Worm (Caenorhabditis elegans) whole organism, L3 larva: ENCODE data around the gene C50B6.9.

Experiments used
- R02D3.7 ChIP-seq: fragments of 150-350 bp; optimal IDR thresholded peaks from 2 replicates; lab custom pipeline; 2014; ENCODE audit warnings: missing biosample characterization, missing genetic modification characterization
- ZK546.5 ChIP-seq: sonication (generic microtip); optimal IDR thresholded peaks from 2 replicates; lab custom pipeline; 2017; ENCODE audit warnings: missing biosample characterization, missing genetic modification characterization
- aly-2 ChIP-seq: fragments of 150-350 bp; optimal IDR thresholded peaks from 2 replicates; lab custom pipeline; 2014; ENCODE audit warnings: missing biosample characterization, missing genetic modification characterization
- ama-1 ChIP-seq: fragments of 150-350 bp; optimal IDR thresholded peaks from 2 replicates; lab custom pipeline; 2018
- ceh-16 ChIP-seq: sonication (generic microtip); optimal IDR thresholded peaks from 2 replicates; lab custom pipeline; 2017; ENCODE audit warnings: missing biosample characterization, missing genetic modification characterization
- ceh-28 ChIP-seq: fragments of 150-350 bp; optimal IDR thresholded peaks from 2 replicates; lab custom pipeline; 2014; ENCODE audit warnings: missing biosample characterization, missing genetic modification reagents, missing genetic modification characterization
- ceh-82 ChIP-seq: fragments of 150-350 bp; optimal IDR thresholded peaks from 2 replicates; lab custom pipeline; 2014; ENCODE audit warnings: missing biosample characterization, missing genetic modification characterization
- ceh-9 ChIP-seq: sonication (generic microtip); optimal IDR thresholded peaks from 2 replicates; lab custom pipeline; 2018; ENCODE audit warnings: missing biosample characterization, missing genetic modification characterization
- daf-12 ChIP-seq: fragments of 150-350 bp; optimal IDR thresholded peaks from 2 replicates; lab custom pipeline; 2014; ENCODE audit warnings: missing biosample characterization, missing genetic modification reagents, missing genetic modification characterization
- egl-27 ChIP-seq: sonication (generic microtip); optimal IDR thresholded peaks from 4 replicates; lab custom pipeline; 2017; ENCODE audit warnings: missing biosample characterization, missing genetic modification reagents, missing genetic modification characterization
- egl-5 ChIP-seq: fragments of 150-350 bp; optimal IDR thresholded peaks from 2 replicates; lab custom pipeline; 2017; ENCODE audit warnings: missing biosample characterization, missing genetic modification reagents, missing genetic modification characterization, inconsistent platforms
- elt-2 ChIP-seq: sonication (generic microtip); optimal IDR thresholded peaks from 2 replicates; lab custom pipeline; 2016; ENCODE audit warnings: missing genetic modification reagents, mild to moderate bottlenecking, missing genetic modification characterization, missing compliant biosample characterization
- elt-3 ChIP-seq, 3 experiments: fragments of 150-350 bp in 1 of 3; sonication (generic microtip) in 2 of 3; optimal IDR thresholded peaks; 2 replicates in 2 of 3; 4 replicates in 1 of 3; lab custom pipeline; 2014 to 2017; ENCODE audit warnings: missing biosample characterization in 3 of 3, missing genetic modification characterization in 3 of 3
- eor-1 ChIP-seq, 2 experiments: fragments of 150-350 bp; optimal IDR thresholded peaks; 2 replicates each; lab custom pipeline; 2014 to 2018; ENCODE audit warnings: missing biosample characterization in 2 of 2, missing genetic modification characterization in 2 of 2
- fkh-10 ChIP-seq: sonication (generic microtip); optimal IDR thresholded peaks from 2 replicates; lab custom pipeline; 2017; ENCODE audit warnings: missing biosample characterization, missing genetic modification reagents, missing genetic modification characterization
- fkh-2 ChIP-seq: fragments of 150-350 bp; optimal IDR thresholded peaks from 2 replicates; lab custom pipeline; 2014; ENCODE audit warnings: missing biosample characterization, missing genetic modification reagents, missing genetic modification characterization
- fos-1 ChIP-seq: fragments of 150-350 bp; optimal IDR thresholded peaks from 2 replicates; lab custom pipeline; 2014; ENCODE audit warnings: missing biosample characterization, missing genetic modification characterization
- hmg-11 ChIP-seq: sonication (generic microtip); optimal IDR thresholded peaks from 2 replicates; lab custom pipeline; 2016; ENCODE audit warnings: missing genetic modification characterization, missing compliant biosample characterization
- jun-1 ChIP-seq: fragments of 150-350 bp; optimal IDR thresholded peaks from 2 replicates; lab custom pipeline; 2014; ENCODE audit warnings: missing biosample characterization, missing genetic modification reagents, missing genetic modification characterization
- lin-15B ChIP-seq: fragments of 150-350 bp; optimal IDR thresholded peaks from 2 replicates; lab custom pipeline; 2014; ENCODE audit warnings: missing biosample characterization, missing genetic modification characterization
- lin-39 ChIP-seq: fragments of 150-350 bp; optimal IDR thresholded peaks from 2 replicates; lab custom pipeline; 2018; ENCODE audit warnings: missing biosample characterization, missing genetic modification reagents, missing genetic modification characterization
- lsy-12 ChIP-seq: sonication (generic microtip); optimal IDR thresholded peaks from 2 replicates; lab custom pipeline; 2016; ENCODE audit warnings: mild to moderate bottlenecking, missing genetic modification characterization, missing compliant biosample characterization
- mdl-1 ChIP-seq: fragments of 150-350 bp; optimal IDR thresholded peaks from 2 replicates; lab custom pipeline; 2014; ENCODE audit warnings: missing biosample characterization, missing genetic modification characterization
- mml-1 ChIP-seq: fragments of 150-350 bp; sonication (generic microtip); optimal IDR thresholded peaks from 3 replicates; lab custom pipeline; 2014; ENCODE audit warnings: missing biosample characterization, missing genetic modification characterization
- nfya-1 ChIP-seq: sonication (generic microtip); optimal IDR thresholded peaks from 2 replicates; lab custom pipeline; 2017; ENCODE audit warnings: missing genetic modification characterization, mild to moderate bottlenecking, missing compliant biosample characterization, antibody characterized with exemption, moderate library complexity; ENCODE audit not compliant: insufficient read depth
- nhr-11 ChIP-seq: fragments of 150-350 bp; optimal IDR thresholded peaks from 2 replicates; lab custom pipeline; 2014; ENCODE audit warnings: missing biosample characterization, missing genetic modification characterization
- nhr-12 ChIP-seq: fragments of 150-350 bp; optimal IDR thresholded peaks from 2 replicates; lab custom pipeline; 2014; ENCODE audit warnings: missing biosample characterization, missing genetic modification characterization
- nhr-23 ChIP-seq: fragments of 150-350 bp; optimal IDR thresholded peaks from 2 replicates; lab custom pipeline; 2014; ENCODE audit warnings: missing biosample characterization, missing genetic modification reagents, missing genetic modification characterization
- nhr-237 ChIP-seq: fragments of 150-350 bp; optimal IDR thresholded peaks from 2 replicates; lab custom pipeline; 2014; ENCODE audit warnings: missing biosample characterization, missing genetic modification characterization
- nhr-25 ChIP-seq: sonication (generic microtip); optimal IDR thresholded peaks from 2 replicates; lab custom pipeline; 2017; ENCODE audit warnings: missing biosample characterization, missing genetic modification characterization
- nhr-28 ChIP-seq: fragments of 150-350 bp; optimal IDR thresholded peaks from 2 replicates; lab custom pipeline; 2014; ENCODE audit warnings: missing biosample characterization, missing genetic modification characterization
- nhr-43 ChIP-seq: sonication (generic microtip); optimal IDR thresholded peaks from 2 replicates; lab custom pipeline; 2016; ENCODE audit warnings: mild to moderate bottlenecking, missing genetic modification characterization, missing compliant biosample characterization; ENCODE audit not compliant: poor library complexity, severe bottlenecking
- nhr-67 ChIP-seq: fragments of 150-350 bp; optimal IDR thresholded peaks from 2 replicates; lab custom pipeline; 2014; ENCODE audit warnings: missing biosample characterization, missing genetic modification characterization
- nhr-76 ChIP-seq: fragments of 150-350 bp; sonication (generic microtip); optimal IDR thresholded peaks from 5 replicates; lab custom pipeline; 2014; ENCODE audit warnings: missing biosample characterization, missing genetic modification characterization
- nhr-77 ChIP-seq: fragments of 150-350 bp; optimal IDR thresholded peaks from 2 replicates; lab custom pipeline; 2014; ENCODE audit warnings: missing biosample characterization, missing genetic modification characterization
- pha-4 ChIP-seq: fragments of 150-350 bp; optimal IDR thresholded peaks from 2 replicates; lab custom pipeline; 2014; ENCODE audit warnings: missing biosample characterization, missing genetic modification reagents, missing genetic modification characterization
- pqm-1 ChIP-seq: fragments of 150-350 bp; optimal IDR thresholded peaks from 2 replicates; lab custom pipeline; 2017; ENCODE audit warnings: missing biosample characterization, missing genetic modification characterization, inconsistent platforms
- sea-2 ChIP-seq: fragments of 150-350 bp; sonication (generic microtip); optimal IDR thresholded peaks from 4 replicates; lab custom pipeline; 2014; ENCODE audit warnings: missing biosample characterization, missing genetic modification reagents, missing genetic modification characterization
- skn-1 ChIP-seq: fragments of 150-350 bp; optimal IDR thresholded peaks from 2 replicates; lab custom pipeline; 2014; ENCODE audit warnings: missing biosample characterization, missing genetic modification characterization
- snpc-4 ChIP-seq: fragments of 150-350 bp; optimal IDR thresholded peaks from 2 replicates; lab custom pipeline; 2014; ENCODE audit warnings: missing biosample characterization, missing genetic modification characterization
- tbx-2 ChIP-seq: sonication (generic microtip); optimal IDR thresholded peaks from 2 replicates; lab custom pipeline; 2016; ENCODE audit warnings: mild to moderate bottlenecking, missing genetic modification characterization, missing compliant biosample characterization
- unc-39 ChIP-seq: sonication (generic microtip); optimal IDR thresholded peaks from 4 replicates; lab custom pipeline; 2017; ENCODE audit warnings: missing biosample characterization, missing genetic modification characterization
- unc-62 ChIP-seq: fragments of 150-350 bp; sonication (generic microtip); optimal IDR thresholded peaks from 4 replicates; lab custom pipeline; 2014; ENCODE audit warnings: missing biosample characterization, missing genetic modification reagents, missing genetic modification characterization
- zag-1 ChIP-seq: fragments of 150-350 bp; optimal IDR thresholded peaks from 2 replicates; lab custom pipeline; 2014; ENCODE audit warnings: missing biosample characterization, missing genetic modification characterization
- ztf-11 ChIP-seq: fragments of 150-350 bp; optimal IDR thresholded peaks from 2 replicates; lab custom pipeline; 2014; ENCODE audit warnings: missing biosample characterization, missing genetic modification characterization
- ztf-4 ChIP-seq: fragments of 150-350 bp; optimal IDR thresholded peaks from 2 replicates; lab custom pipeline; 2014; ENCODE audit warnings: missing biosample characterization, missing genetic modification characterization

Gene C50B6.9

ce11 chrV:13367024-13367423 lies 30.9 kb downstream of the C50B6.9 start, which contains the start of gene srx-125:
TSS of gene srx-125 (plus strand) at chrV:13367324.
- TF ChIP-seq pqm-1 (no peak), fkh-2 (tag; lab: Kevin White, UChicago) (no peak)
- TF ChIP-seq, all 47 proteins: peak for 0

- TF ChIP-seq pqm-1 (peak; percentile 79), R02D3.7 (tag; lab: Kevin White, UChicago) (no peak), elt-2 (peak; percentile 83), nhr-25 (tag; lab: Kevin White, UChicago) (no peak), nhr-43 (tag; lab: Kevin White, UChicago) (peak; percentile 28), jun-1 (tag; lab: Kevin White, UChicago) (peak; percentile 73), nhr-11 (no peak), nhr-67 (no peak), lsy-12 (tag; lab: Kevin White, UChicago) (no peak)
These were observed 33.5 kb downstream of the C50B6.9 start for ce11 chrV:13369663-13370062.

DNA sequence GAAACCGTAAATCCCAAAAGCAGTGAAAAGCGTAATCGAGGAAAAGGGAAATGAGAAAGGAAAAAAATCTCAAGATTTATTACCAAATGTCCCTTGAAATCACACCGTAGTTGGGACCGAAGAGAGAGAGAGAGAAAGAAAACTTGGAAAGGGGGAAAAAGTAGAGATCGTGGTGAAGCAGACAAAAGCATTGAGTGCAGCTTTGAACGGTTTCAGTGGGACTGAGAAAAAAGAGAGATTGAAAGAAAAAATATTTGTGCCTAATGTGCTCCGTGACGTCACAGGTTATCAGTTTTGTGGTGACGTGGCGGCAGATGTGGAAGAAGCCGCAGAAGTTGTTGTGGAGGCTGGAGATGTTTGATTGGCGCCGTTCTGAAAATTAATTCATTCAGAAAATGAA lies 34.1 kb downstream of the C50B6.9 start:
- no peak for TF ChIP-seq mdl-1 (tag; lab: Kevin White, UChicago)
- TF ChIP-seq unc-39, result no peak
- no peak for TF ChIP-seq pqm-1
- TF ChIP-seq eor-1 (tag; optimal IDR thresholded peaks at IDR 0.05; lab: Kevin White, UChicago), result no peak
- no peak for TF ChIP-seq lsy-12 (tag; lab: Kevin White, UChicago)
- no peak for TF ChIP-seq fkh-10 (GFP tag; lab: Kevin White, UChicago)
- TF ChIP-seq R02D3.7 (tag; lab: Kevin White, UChicago), result no peak

- TF ChIP-seq tbx-2 (tag; lab: Kevin White, UChicago), result peak; percentile 69
- TF ChIP-seq unc-39, result no peak
- no peak for TF ChIP-seq daf-12 (tag; lab: Kevin White, UChicago)
- no peak for TF ChIP-seq fkh-10 (GFP tag; lab: Kevin White, UChicago)
- peak; percentile 43 for TF ChIP-seq unc-62
- TF ChIP-seq ceh-9 (tag; lab: Kevin White, UChicago), result no peak
- TF ChIP-seq nhr-25 (tag; lab: Kevin White, UChicago), result peak; percentile 99
- no peak for TF ChIP-seq hmg-11 (tag; lab: Kevin White, UChicago)
- TF ChIP-seq elt-2, result peak; percentile 1
- no peak for TF ChIP-seq mml-1 (tag; lab: Kevin White, UChicago)
- no peak for TF ChIP-seq lin-15B (tag; lab: Kevin White, UChicago)
- no peak for TF ChIP-seq zag-1 (tag; lab: Kevin White, UChicago)
- TF ChIP-seq aly-2 (tag; lab: Kevin White, UChicago), result no peak
- TF ChIP-seq ceh-28, result peak; percentile 46
- TF ChIP-seq nhr-11, result no peak
- no peak for TF ChIP-seq nhr-28 (tag; lab: Kevin White, UChicago)
- TF ChIP-seq elt-3 (tag; optimal IDR thresholded peaks at IDR 0.05; lab: Kevin White, UChicago), result peak in 2 of 3 experiments; percentile 59 to 81
- TF ChIP-seq ZK546.5 (tag; lab: Kevin White, UChicago), result no peak
- no peak for TF ChIP-seq ceh-82 (tag; lab: Kevin White, UChicago)
- TF ChIP-seq ztf-11 (tag; lab: Kevin White, UChicago), result no peak
- TF ChIP-seq ztf-4 (tag; lab: Kevin White, UChicago), result no peak
- peak; percentile 64 for TF ChIP-seq egl-5 (tag; lab: Kevin White, UChicago)
- peak; percentile 12 for TF ChIP-seq mdl-1 (tag; lab: Kevin White, UChicago)
- TF ChIP-seq lin-39 (tag; lab: Kevin White, UChicago), result no peak
- peak; percentile 23 for TF ChIP-seq lsy-12 (tag; lab: Kevin White, UChicago)
- peak; percentile 50 for TF ChIP-seq egl-27 (tag; lab: Kevin White, UChicago)
- TF ChIP-seq nhr-76 (tag; lab: Kevin White, UChicago), result no peak
- no peak for TF ChIP-seq fos-1 (tag; lab: Kevin White, UChicago)
- TF ChIP-seq pha-4 (tag; lab: Kevin White, UChicago), result no peak
- peak; percentile 86 for TF ChIP-seq nhr-43 (tag; lab: Kevin White, UChicago)
- TF ChIP-seq pqm-1, result no peak
- no peak for TF ChIP-seq nhr-67
- TF ChIP-seq nhr-77, result no peak
- no peak for TF ChIP-seq sea-2 (GFP tag; lab: Kevin White, UChicago)
- no peak for TF ChIP-seq nhr-12 (tag; lab: Kevin White, UChicago)
- peak; percentile 13 for TF ChIP-seq snpc-4 (tag; lab: Kevin White, UChicago)
- no peak for TF ChIP-seq ceh-16 (tag; lab: Kevin White, UChicago)
- TF ChIP-seq R02D3.7 (tag; lab: Kevin White, UChicago), result no peak
- TF ChIP-seq skn-1 (tag; lab: Kevin White, UChicago), result no peak
- TF ChIP-seq ama-1, result no peak
- peak; percentile 99 for TF ChIP-seq nhr-23
- TF ChIP-seq eor-1 (tag; optimal IDR thresholded peaks at IDR 0.05; lab: Kevin White, UChicago), result peak in 1 of 2 experiments; percentile 39
- TF ChIP-seq nfya-1, result peak; percentile 13
- TF ChIP-seq jun-1 (tag; lab: Kevin White, UChicago), result peak; percentile 41
- no peak for TF ChIP-seq nhr-237 (tag; lab: Kevin White, UChicago)
- no peak for TF ChIP-seq fkh-2 (tag; lab: Kevin White, UChicago)
These were observed 35.2 kb downstream of the C50B6.9 start for ce11 chrV:13371336-13371735.
